Fruit fly (Drosophila melanogaster) whole organism, embryonic: ENCODE data around the gene Acf.

Experiments used
- Atf6 ChIP-seq: fragments of 200-800 bp; sonication (Bioruptor generic); IDR thresholded peaks from 2 replicates; pipeline ENCODE4 v1.3.6; 2022; ENCODE audit warnings: missing biosample characterization, missing genetic modification characterization
- B-H2 ChIP-seq: fragments of 200-800 bp; sonication (Bioruptor generic); optimal IDR thresholded peaks from 2 replicates; lab custom pipeline; 2018; ENCODE audit warnings: missing biosample characterization, mild to moderate bottlenecking, missing genetic modification characterization
- Bgb ChIP-seq: fragments of 200-800 bp; sonication (Bioruptor generic); IDR thresholded peaks from 2 replicates; pipeline ENCODE4 v1.3.6; 2022; ENCODE audit warnings: missing biosample characterization, missing genetic modification characterization; ENCODE audit not compliant: partially characterized antibody
- CG10274 ChIP-seq: fragments of 200-800 bp; sonication (Bioruptor generic); optimal IDR thresholded peaks from 3 replicates; lab custom pipeline; 2017; ENCODE audit warnings: missing biosample characterization, mild to moderate bottlenecking, missing genetic modification characterization
- CG11247 ChIP-seq: fragments of 200-800 bp; sonication (Bioruptor generic); IDR thresholded peaks from 2 replicates; pipeline ENCODE4 v1.3.6; 2022; ENCODE audit warnings: missing biosample characterization, missing genetic modification characterization
- CG12104 ChIP-seq: fragments of 200-800 bp; sonication (Bioruptor generic); optimal IDR thresholded peaks from 3 replicates; lab custom pipeline; 2016; ENCODE audit warnings: missing biosample characterization, missing genetic modification characterization
- CG12299 ChIP-seq: fragments of 200-800 bp; sonication (Bioruptor generic); optimal IDR thresholded peaks from 2 replicates; lab custom pipeline; 2018; ENCODE audit warnings: missing biosample characterization, mild to moderate bottlenecking, missing genetic modification characterization
- CG12659 ChIP-seq: fragments of 200-800 bp; sonication (Bioruptor generic); optimal IDR thresholded peaks from 3 replicates; lab custom pipeline; 2017; ENCODE audit warnings: mild to moderate bottlenecking, missing biosample characterization, missing genetic modification reagents, missing genetic modification characterization
- CG12769 ChIP-seq: fragments of 200-800 bp; sonication (Bioruptor generic); optimal IDR thresholded peaks from 2 replicates; lab custom pipeline; 2019; ENCODE audit warnings: missing biosample characterization, mild to moderate bottlenecking, missing genetic modification characterization, moderate library complexity
- CG16779 ChIP-seq: fragments of 200-800 bp; sonication (Bioruptor generic); IDR thresholded peaks from 2 replicates; pipeline ENCODE4 v1.3.6; 2022; ENCODE audit warnings: missing biosample characterization, missing genetic modification characterization
- CG18011 ChIP-seq: fragments of 200-800 bp; sonication (Bioruptor generic); optimal IDR thresholded peaks from 2 replicates; lab custom pipeline; 2017; ENCODE audit warnings: missing biosample characterization, missing genetic modification characterization, mild to moderate bottlenecking, moderate library complexity, missing genotype
- CG18764 ChIP-seq: fragments of 200-800 bp; sonication (Bioruptor generic); optimal IDR thresholded peaks from 3 replicates; lab custom pipeline; 2016; ENCODE audit warnings: missing biosample characterization, missing genetic modification characterization
- CG31388 ChIP-seq: fragments of 200-800 bp; sonication (Bioruptor generic); optimal IDR thresholded peaks from 2 replicates; lab custom pipeline; 2016; ENCODE audit warnings: missing biosample characterization, missing genetic modification characterization
- CG32532 ChIP-seq: fragments of 200-800 bp; sonication (Bioruptor generic); IDR thresholded peaks from 2 replicates; pipeline ENCODE4 v1.3.6; 2022; ENCODE audit warnings: missing biosample characterization, missing genetic modification characterization
- CG33557 ChIP-seq: fragments of 200-800 bp; sonication (Bioruptor generic); optimal IDR thresholded peaks from 2 replicates; lab custom pipeline; 2019; ENCODE audit warnings: missing biosample characterization, mild to moderate bottlenecking, missing genetic modification characterization, moderate library complexity
- CG6654 ChIP-seq: fragments of 200-800 bp; sonication (Bioruptor generic); optimal IDR thresholded peaks from 2 replicates; lab custom pipeline; 2017; ENCODE audit warnings: missing biosample characterization, mild to moderate bottlenecking, missing genetic modification characterization
- CG6813 ChIP-seq: fragments of 200-800 bp; sonication (Bioruptor generic); optimal IDR thresholded peaks from 2 replicates; lab custom pipeline; 2017; ENCODE audit warnings: missing biosample characterization, missing genetic modification characterization, mild to moderate bottlenecking, moderate library complexity, missing genetic modification reagents
- CG6854 ChIP-seq: fragments of 200-800 bp; sonication (Bioruptor generic); optimal IDR thresholded peaks from 3 replicates; lab custom pipeline; 2017; ENCODE audit warnings: missing biosample characterization, mild to moderate bottlenecking, missing genetic modification characterization
- CG7556 ChIP-seq: fragments of 200-800 bp; sonication (Bioruptor generic); optimal IDR thresholded peaks from 2 replicates; lab custom pipeline; 2017; ENCODE audit warnings: missing biosample characterization, mild to moderate bottlenecking, missing genetic modification characterization
- CG8290 ChIP-seq, 3 experiments: fragments of 200-800 bp; sonication (Bioruptor generic); optimal IDR thresholded peaks; 2 replicates each; lab custom pipeline; 2016 to 2019; ENCODE audit warnings: missing biosample characterization in 3 of 3, missing genetic modification characterization in 3 of 3, mild to moderate bottlenecking in 2 of 3, moderate library complexity in 1 of 3
- CG9215 ChIP-seq: fragments of 200-800 bp; sonication (Bioruptor generic); IDR thresholded peaks from 2 replicates; pipeline ENCODE4 v1.3.6; 2022; ENCODE audit warnings: missing biosample characterization, missing genetic modification characterization
- Chrac-16 ChIP-seq: fragments of 200-800 bp; sonication (Bioruptor generic); optimal IDR thresholded peaks from 3 replicates; lab custom pipeline; 2016; ENCODE audit warnings: missing biosample characterization, missing genetic modification characterization
- Dref ChIP-seq: fragments of 200-800 bp; sonication (Bioruptor generic); IDR thresholded peaks from 2 replicates; pipeline ENCODE4 v1.3.6; 2022; ENCODE audit warnings: missing biosample characterization, missing genetic modification characterization
- E2f2 ChIP-seq: fragments of 200-800 bp; sonication (Bioruptor generic); IDR thresholded peaks from 2 replicates; pipeline ENCODE4 v1.3.6; 2022; ENCODE audit warnings: missing biosample characterization, missing genetic modification characterization
- Eip74EF ChIP-seq, 2 experiments: fragments of 200-800 bp in 1 of 2; fragments of >200 bp in 1 of 2; sonication (Bioruptor generic) in 1 of 2; optimal IDR thresholded peaks; 2 replicates each; lab custom pipeline; 2017 to 2019; ENCODE audit warnings: missing biosample characterization in 2 of 2, missing genetic modification characterization in 2 of 2, mild to moderate bottlenecking in 1 of 2, moderate library complexity in 1 of 2
- HLH54F ChIP-seq: fragments of 200-800 bp; sonication (Bioruptor generic); optimal IDR thresholded peaks from 3 replicates; lab custom pipeline; 2016; ENCODE audit warnings: missing biosample characterization, missing genetic modification characterization
- Hey ChIP-seq: fragments of 200-800 bp; sonication (Bioruptor generic); optimal IDR thresholded peaks from 3 replicates; lab custom pipeline; 2018; ENCODE audit warnings: missing biosample characterization, mild to moderate bottlenecking, missing genetic modification characterization
- Lpt ChIP-seq: fragments of >200 bp; optimal IDR thresholded peaks from 2 replicates; lab custom pipeline; 2018; ENCODE audit warnings: missing biosample characterization, missing genetic modification characterization
- Meics ChIP-seq: fragments of 200-800 bp; sonication (Bioruptor generic); optimal IDR thresholded peaks from 2 replicates; lab custom pipeline; 2017; ENCODE audit warnings: missing biosample characterization, mild to moderate bottlenecking, missing genetic modification characterization
- Ravus ChIP-seq: fragments of 200-800 bp; sonication (Bioruptor generic); IDR thresholded peaks from 2 replicates; pipeline ENCODE4 v1.3.6; 2022; ENCODE audit warnings: missing biosample characterization, missing genetic modification characterization
- Six4 ChIP-seq: fragments of 200-800 bp; sonication (Bioruptor generic); optimal IDR thresholded peaks from 2 replicates; lab custom pipeline; 2016; ENCODE audit warnings: missing biosample characterization, missing genetic modification characterization
- Trl ChIP-seq, 3 experiments: fragments of >200 bp in 2 of 3; fragments of 200-800 bp in 1 of 3; sonication (Bioruptor generic) in 1 of 3; optimal IDR thresholded peaks; 2 replicates in 1 of 3; 3 replicates in 2 of 3; lab custom pipeline; 2016 to 2017; ENCODE audit warnings: missing biosample characterization in 1 of 3, missing genetic modification characterization in 1 of 3
- amos ChIP-seq: fragments of 200-800 bp; sonication (Bioruptor generic); IDR thresholded peaks from 2 replicates; pipeline ENCODE4 v1.3.6; 2022; ENCODE audit warnings: missing biosample characterization, missing genetic modification characterization; ENCODE audit not compliant: partially characterized antibody
- bcd ChIP-seq: fragments of 200-800 bp; sonication (Bioruptor generic); optimal IDR thresholded peaks from 2 replicates; lab custom pipeline; 2017; ENCODE audit warnings: missing biosample characterization, mild to moderate bottlenecking, missing genetic modification characterization
- cato ChIP-seq: fragments of 200-800 bp; sonication (Bioruptor generic); optimal IDR thresholded peaks from 2 replicates; lab custom pipeline; 2016; ENCODE audit warnings: missing biosample characterization, missing genetic modification characterization, borderline replicate concordance
- caup ChIP-seq: fragments of 200-800 bp; sonication (Bioruptor generic); optimal IDR thresholded peaks from 3 replicates; lab custom pipeline; 2017; ENCODE audit warnings: missing biosample characterization, mild to moderate bottlenecking, missing genetic modification characterization, moderate library complexity; ENCODE audit not compliant: severe bottlenecking
- chif ChIP-seq, 2 experiments: fragments of 200-800 bp; sonication (Bioruptor generic); optimal IDR thresholded peaks; 3 replicates each; lab custom pipeline; 2016; ENCODE audit warnings: missing biosample characterization in 2 of 2, missing genetic modification characterization in 2 of 2
- corto ChIP-seq: fragments of 200-800 bp; sonication (Bioruptor generic); optimal IDR thresholded peaks from 2 replicates; lab custom pipeline; 2016; ENCODE audit warnings: missing biosample characterization, mild to moderate bottlenecking, missing genetic modification characterization, moderate library complexity
- exex ChIP-seq: fragments of 200-800 bp; sonication (Bioruptor generic); optimal IDR thresholded peaks from 4 replicates; lab custom pipeline; 2018; ENCODE audit warnings: missing biosample characterization, mild to moderate bottlenecking, missing genetic modification characterization, moderate library complexity
- fd3F ChIP-seq: fragments of 200-800 bp; sonication (Bioruptor generic); optimal IDR thresholded peaks from 2 replicates; lab custom pipeline; 2018; ENCODE audit warnings: missing biosample characterization, mild to moderate bottlenecking, missing genetic modification characterization, moderate library complexity
- gcm ChIP-seq: fragments of 200-800 bp; sonication (Bioruptor generic); optimal IDR thresholded peaks from 2 replicates; lab custom pipeline; 2019; ENCODE audit warnings: missing biosample characterization, mild to moderate bottlenecking, missing genetic modification characterization, moderate library complexity
- gro ChIP-seq: fragments of 200-800 bp; sonication (Bioruptor generic); optimal IDR thresholded peaks from 2 replicates; lab custom pipeline; 2016; ENCODE audit warnings: missing biosample characterization, missing genetic modification characterization
- hkb ChIP-seq, 2 experiments: fragments of 200-800 bp in 1 of 2; fragments of >200 bp in 1 of 2; sonication (Bioruptor generic) in 1 of 2; IDR thresholded peaks in 1 of 2; optimal IDR thresholded peaks in 1 of 2; 2 replicates each; pipeline versions ENCODE4 v1.3.6 to Lab custom; 2017 to 2022; ENCODE audit warnings: missing biosample characterization in 1 of 2, missing genetic modification characterization in 1 of 2
- nerfin-1 ChIP-seq: fragments of 200-800 bp; sonication (Bioruptor generic); optimal IDR thresholded peaks from 3 replicates; lab custom pipeline; 2019; ENCODE audit warnings: missing biosample characterization, mild to moderate bottlenecking, missing genetic modification characterization, moderate library complexity
- otp ChIP-seq: fragments of 200-800 bp; sonication (Bioruptor generic); IDR thresholded peaks from 3 replicates; pipeline ENCODE4, ENCODE4 v1.3.6; 2022; ENCODE audit warnings: missing biosample characterization, missing genetic modification characterization
- scrt ChIP-seq: fragments of 200-800 bp; sonication (Bioruptor generic); optimal IDR thresholded peaks from 2 replicates; lab custom pipeline; 2018; ENCODE audit warnings: missing biosample characterization, mild to moderate bottlenecking, missing genetic modification characterization, moderate library complexity
- zen2 ChIP-seq: fragments of 200-800 bp; sonication (Bioruptor generic); IDR thresholded peaks from 3 replicates; pipeline ENCODE4 v1.3.6; 2022; ENCODE audit warnings: missing biosample characterization, missing genetic modification characterization; ENCODE audit not compliant: partially characterized antibody

The Acf gene

DNA sequence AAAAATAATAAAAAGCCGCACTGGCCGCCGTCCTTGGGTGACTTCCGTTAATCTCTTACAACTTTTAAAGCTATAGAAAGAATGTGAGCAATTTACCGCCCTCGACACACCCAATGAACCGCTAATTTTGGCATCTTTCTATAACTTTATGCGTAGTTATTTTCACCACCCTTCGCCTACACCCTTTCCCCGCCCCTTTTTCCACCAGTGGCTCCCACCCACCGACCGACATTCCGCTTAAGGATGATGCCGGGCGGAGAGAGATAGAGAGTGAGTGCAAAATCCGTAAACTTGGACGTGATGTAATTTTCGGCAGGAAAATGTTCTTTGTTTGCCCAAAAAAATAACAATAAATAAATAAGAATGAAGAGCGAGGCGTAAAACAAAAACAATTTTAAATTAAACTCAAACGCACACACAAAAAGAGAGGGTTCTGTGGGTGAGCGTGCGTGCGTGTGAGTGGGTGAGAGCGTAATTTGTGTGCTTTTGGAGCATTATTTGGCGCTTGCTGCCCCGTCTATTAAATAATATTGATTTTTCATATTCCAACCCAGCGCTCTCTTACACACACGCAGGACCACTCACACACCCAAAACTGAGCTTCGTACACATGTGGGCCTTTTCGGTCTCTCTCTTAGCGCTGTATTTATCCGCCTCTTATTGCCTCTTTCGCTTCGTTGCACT, 16.2 kb upstream of the Acf start (continued):
- TF ChIP-seq CG6813 (GFP tag; lab: Kevin White, UChicago) (peak; percentile 12), CG12104 (GFP tag; lab: Kevin White, UChicago) (no peak), fd3F (GFP tag; lab: Kevin White, UChicago) (no peak), CG33557 (GFP tag; lab: Kevin White, UChicago) (no peak), nerfin-1 (tag; lab: Kevin White, UChicago) (peak; percentile 55), exex (tag; lab: Kevin White, UChicago) (peak; percentile 45), cato (GFP tag; lab: Kevin White, UChicago) (no peak), B-H2 (no peak), gcm (GFP tag; lab: Kevin White, UChicago) (no peak), otp (GFP tag; lab: Robert Waterston, UW) (no peak), amos (no peak), Eip74EF (GFP tag; optimal IDR thresholded peaks at IDR 0.05; lab: Kevin White, UChicago) (no peak), hkb (optimal IDR thresholded peaks at IDR 0.05; lab: Kevin White, UChicago) (no peak), hkb (GFP tag; IDR thresholded peaks at IDR 0.05; lab: Robert Waterston, UW) (peak; percentile 11; the same call in 1 of the 2 replicates), CG31388 (no peak), Bgb (GFP tag; lab: Robert Waterston, UW) (no peak), CG6654 (GFP tag; lab: Kevin White, UChicago) (no peak), Dref (GFP tag; lab: Robert Waterston, UW) (no peak), CG12299 (tag; lab: Kevin White, UChicago) (peak; percentile 20), CG16779 (GFP tag; lab: Robert Waterston, UW) (no peak), zen2 (GFP tag; lab: Robert Waterston, UW) (no peak), CG12769 (tag; lab: Kevin White, UChicago) (no peak), CG7556 (GFP tag; lab: Kevin White, UChicago) (no peak), Six4 (no peak), CG6854 (GFP tag; lab: Kevin White, UChicago) (peak; percentile 33), Atf6 (0 out of 2 replicates have a peak, but pooled peaks have one; percentile 14), bcd (GFP tag; lab: Kevin White, UChicago) (no peak), caup (GFP tag; lab: Kevin White, UChicago) (no peak), CG12659 (GFP tag; lab: Kevin White, UChicago) (no peak), CG9215 (GFP tag; lab: Robert Waterston, UW) (no peak), gro (no peak), HLH54F (GFP tag; lab: Kevin White, UChicago) (no peak), CG18764 (no peak), corto (no peak), scrt (no peak), Chrac-16 (GFP tag; lab: Kevin White, UChicago) (no peak), CG8290 (GFP tag; optimal IDR thresholded peaks at IDR 0.05; lab: Kevin White, UChicago) (no peak), CG8290 (tag; optimal IDR thresholded peaks at IDR 0.05; lab: Kevin White, UChicago) (no peak), CG10274 (GFP tag; lab: Kevin White, UChicago) (no peak), CG11247 (GFP tag; lab: Robert Waterston, UW) (no peak), CG32532 (no peak; the same call in 1 of the 2 replicates), E2f2 (GFP tag; lab: Robert Waterston, UW) (no peak), Hey (no peak), chif (GFP tag; optimal IDR thresholded peaks at IDR 0.05; lab: Kevin White, UChicago) (no peak), Lpt (no peak), Trl (optimal IDR thresholded peaks at IDR 0.05; lab: Kevin White, UChicago) (peak; percentile 70 to 95), Trl (GFP tag; optimal IDR thresholded peaks at IDR 0.05; lab: Kevin White, UChicago) (no peak), CG18011 (GFP tag; lab: Kevin White, UChicago) (no peak), Meics (no peak), Ravus (GFP tag; lab: Robert Waterston, UW) (no peak)
